Fruit fly (Drosophila melanogaster) whole organism, prepupa: ENCODE measurements around the gene Spn85F.

Experiments used
- Blimp-1 ChIP-seq: fragments of 200-800 bp; sonication (Bioruptor generic); optimal IDR thresholded peaks from 3 replicates; lab custom pipeline; 2017; ENCODE audit warnings: missing biosample characterization, missing genetic modification characterization, mild to moderate bottlenecking, moderate library complexity, missing genetic modification reagents
- CG11902 ChIP-seq: fragments of 200-800 bp; sonication (Bioruptor generic); optimal IDR thresholded peaks from 3 replicates; lab custom pipeline; 2016; ENCODE audit warnings: missing biosample characterization, missing genetic modification characterization
- CG6792 ChIP-seq: fragments of 200-800 bp; sonication (Bioruptor generic); optimal IDR thresholded peaks from 3 replicates; lab custom pipeline; 2016; ENCODE audit warnings: missing biosample characterization, missing genetic modification characterization
- Gug ChIP-seq: fragments of 200-800 bp; sonication (Bioruptor generic); IDR thresholded peaks from 2 replicates; pipeline ENCODE4 v1.3.6; 2022; ENCODE audit warnings: missing biosample characterization, missing genetic modification characterization
- Hr39 ChIP-seq: fragments of 200-800 bp; sonication (Bioruptor generic); optimal IDR thresholded peaks from 2 replicates; lab custom pipeline; 2016; ENCODE audit warnings: missing biosample characterization, missing genetic modification characterization
- OdsH ChIP-seq: fragments of 200-800 bp; sonication (Bioruptor generic); optimal IDR thresholded peaks from 3 replicates; lab custom pipeline; 2016; ENCODE audit warnings: missing biosample characterization, missing genetic modification characterization
- Sox102F ChIP-seq: fragments of 200-800 bp; sonication (Bioruptor generic); optimal IDR thresholded peaks from 2 replicates; lab custom pipeline; 2016; ENCODE audit warnings: missing biosample characterization, mild to moderate bottlenecking, missing genetic modification characterization
- esn ChIP-seq: fragments of 200-800 bp; sonication (Bioruptor generic); optimal IDR thresholded peaks from 2 replicates; lab custom pipeline; 2016; ENCODE audit warnings: missing biosample characterization, mild to moderate bottlenecking, missing genetic modification characterization, moderate library complexity
- lz ChIP-seq: fragments of 200-800 bp; sonication (Bioruptor generic); optimal IDR thresholded peaks from 3 replicates; lab custom pipeline; 2016; ENCODE audit warnings: missing biosample characterization, missing genetic modification characterization
- net ChIP-seq: fragments of 200-800 bp; sonication (Bioruptor generic); optimal IDR thresholded peaks from 3 replicates; lab custom pipeline; 2016; ENCODE audit warnings: missing biosample characterization, missing genetic modification characterization
- pdm3 ChIP-seq: fragments of 200-800 bp; sonication (Bioruptor generic); optimal IDR thresholded peaks from 3 replicates; lab custom pipeline; 2016; ENCODE audit warnings: missing biosample characterization, missing genetic modification characterization
- ss ChIP-seq, 2 experiments: fragments of 200-800 bp; sonication (Bioruptor generic); optimal IDR thresholded peaks; 2 replicates in 1 of 2; 3 replicates in 1 of 2; lab custom pipeline; 2017 to 2018; ENCODE audit warnings: mild to moderate bottlenecking in 2 of 2, missing biosample characterization in 2 of 2, missing genetic modification characterization in 2 of 2, moderate library complexity in 1 of 2
- topi ChIP-seq: fragments of 200-800 bp; sonication (Bioruptor generic); optimal IDR thresholded peaks from 3 replicates; lab custom pipeline; 2016; ENCODE audit warnings: missing biosample characterization, missing genetic modification characterization

dm6 chr3R:10035765-10036164 is 38.8 kb downstream of the Spn85F start:
- TF ChIP-seq CG11902 (GFP tag; lab: Kevin White, UChicago) (no peak), net (GFP tag; lab: Kevin White, UChicago) (no peak), ss (GFP tag; optimal IDR thresholded peaks at IDR 0.05; lab: Kevin White, UChicago) (no peak), OdsH (GFP tag; lab: Kevin White, UChicago) (no peak), lz (GFP tag; lab: Kevin White, UChicago) (no peak), Sox102F (GFP tag; lab: Kevin White, UChicago) (no peak), CG6792 (GFP tag; lab: Kevin White, UChicago) (no peak), Gug (no peak), Blimp-1 (GFP tag; lab: Kevin White, UChicago) (no peak), Hr39 (no peak), topi (GFP tag; lab: Kevin White, UChicago) (no peak), pdm3 (no peak), esn (GFP tag; lab: Kevin White, UChicago) (no peak)
